Worm (Caenorhabditis elegans) whole organism, young adult: ENCODE results near the gene D2096.11.
A peak's percentile ranks its signal among the peaks of the same experiment; 100 is the strongest.

Experiments
- C06A6.2 ChIP-seq: fragments of 200-800 bp; sonication (Bioruptor generic); conservative IDR thresholded peaks from 2 replicates; pipeline ENCODE4 v1.3.6; 2022; ENCODE audit warnings: missing genetic modification characterization, missing compliant biosample characterization
- F10E7.11 ChIP-seq: sonication (generic microtip); optimal IDR thresholded peaks from 2 replicates; lab custom pipeline; 2017; ENCODE audit warnings: mild to moderate bottlenecking, missing genetic modification characterization, moderate library complexity, missing compliant biosample characterization
- F22D6.2 ChIP-seq: sonication (generic microtip); optimal IDR thresholded peaks from 2 replicates; lab custom pipeline; 2016; ENCODE audit warnings: mild to moderate bottlenecking, missing genetic modification characterization, missing compliant biosample characterization
- F37B4.10 ChIP-seq: fragments of 200-800 bp; sonication (Bioruptor generic); IDR thresholded peaks from 2 replicates; pipeline ENCODE4 v1.3.6; 2022; ENCODE audit warnings: missing genetic modification characterization, missing compliant biosample characterization
- F57A8.1 ChIP-seq: fragments of 200-800 bp; sonication (Bioruptor generic); optimal IDR thresholded peaks from 2 replicates; lab custom pipeline; 2018; ENCODE audit warnings: mild to moderate bottlenecking, missing genetic modification characterization, moderate library complexity, missing compliant biosample characterization
- Y53F4B.3 ChIP-seq: fragments of 200-800 bp; sonication (Bioruptor generic); IDR thresholded peaks from 2 replicates; pipeline ENCODE4 v1.3.6; 2022; ENCODE audit warnings: missing genetic modification reagents, missing genetic modification characterization, missing compliant biosample characterization
- ZK185.1 ChIP-seq: sonication (generic microtip); optimal IDR thresholded peaks from 2 replicates; lab custom pipeline; 2016; ENCODE audit warnings: mild to moderate bottlenecking, missing genetic modification characterization, missing compliant biosample characterization; ENCODE audit not compliant: poor library complexity, severe bottlenecking
- akir-1 ChIP-seq: fragments of 200-800 bp; sonication (Bioruptor generic); optimal IDR thresholded peaks from 2 replicates; lab custom pipeline; 2018; ENCODE audit warnings: mild to moderate bottlenecking, missing genetic modification characterization, moderate library complexity, missing compliant biosample characterization
- ama-1 ChIP-seq, 3 experiments: fragments of 150-350 bp in 1 of 3; sonication (generic microtip) in 2 of 3; optimal IDR thresholded peaks; 2 replicates each; lab custom pipeline; 2014 to 2018; ENCODE audit warnings: missing biosample characterization in 2 of 3, missing genetic modification characterization in 2 of 3, missing genetic modification reagents in 2 of 3
- attf-6 ChIP-seq: fragments of 200-800 bp; sonication (Bioruptor generic); IDR thresholded peaks from 2 replicates; pipeline ENCODE4 v1.3.6; 2022; ENCODE audit warnings: missing genetic modification reagents, missing genetic modification characterization, missing compliant biosample characterization
- ccch-3 ChIP-seq: fragments of 200-800 bp; sonication (Bioruptor generic); optimal IDR thresholded peaks from 2 replicates; lab custom pipeline; 2018; ENCODE audit warnings: mild to moderate bottlenecking, missing genetic modification characterization, missing compliant biosample characterization
- ceh-79 ChIP-seq: sonication (generic microtip); optimal IDR thresholded peaks from 2 replicates; lab custom pipeline; 2017; ENCODE audit warnings: mild to moderate bottlenecking, missing genetic modification characterization, missing compliant biosample characterization
- die-1 ChIP-seq: sonication (generic microtip); optimal IDR thresholded peaks from 2 replicates; lab custom pipeline; 2016; ENCODE audit warnings: missing genotype, mild to moderate bottlenecking, missing genetic modification characterization, missing compliant biosample characterization
- dox-1 ChIP-seq: fragments of 200-800 bp; sonication (Bioruptor generic); IDR thresholded peaks from 2 replicates; pipeline ENCODE4 v1.3.6; 2022; ENCODE audit warnings: missing genetic modification reagents, missing genetic modification characterization, missing compliant biosample characterization
- egl-18 ChIP-seq: fragments of 200-800 bp; sonication (Bioruptor generic); IDR thresholded peaks from 2 replicates; pipeline ENCODE4 v1.3.6; 2022; ENCODE audit warnings: missing genetic modification reagents, missing genetic modification characterization, missing compliant biosample characterization
- egrh-3 ChIP-seq: fragments of 200-800 bp; sonication (Bioruptor generic); IDR thresholded peaks from 2 replicates; pipeline ENCODE4 v1.3.6; 2022; ENCODE audit warnings: missing genetic modification reagents, missing genetic modification characterization, missing compliant biosample characterization
- ekl-4 ChIP-seq: fragments of 200-800 bp; sonication (Bioruptor generic); IDR thresholded peaks from 2 replicates; pipeline ENCODE4 v1.3.6; 2022; ENCODE audit warnings: missing genetic modification reagents, missing genetic modification characterization, missing compliant biosample characterization
- ets-4 ChIP-seq: fragments of 200-800 bp; sonication (Bioruptor generic); optimal IDR thresholded peaks from 2 replicates; lab custom pipeline; 2018; ENCODE audit warnings: mild to moderate bottlenecking, missing genetic modification characterization, missing compliant biosample characterization
- hlh-12 ChIP-seq: sonication (generic microtip); optimal IDR thresholded peaks from 2 replicates; lab custom pipeline; 2016; ENCODE audit warnings: missing genetic modification characterization, missing compliant biosample characterization
- hlh-26 ChIP-seq: fragments of 200-800 bp; sonication (Bioruptor generic); conservative IDR thresholded peaks from 2 replicates; pipeline ENCODE4 v1.3.6; 2022; ENCODE audit warnings: missing genetic modification reagents, missing genetic modification characterization, missing compliant biosample characterization
- hmg-20 ChIP-seq: fragments of 200-800 bp; sonication (Bioruptor generic); IDR thresholded peaks from 2 replicates; pipeline ENCODE4 v1.3.6; 2022; ENCODE audit warnings: missing genetic modification reagents, missing genetic modification characterization, missing compliant biosample characterization
- hrde-1 ChIP-seq: sonication (generic microtip); optimal IDR thresholded peaks from 2 replicates; lab custom pipeline; 2016; ENCODE audit warnings: missing genetic modification characterization, mild to moderate bottlenecking, missing compliant biosample characterization, moderate library complexity, missing genotype, missing genetic modification reagents, borderline replicate concordance
- hsf-1 ChIP-seq: fragments of 200-800 bp; sonication (Bioruptor generic); IDR thresholded peaks from 2 replicates; pipeline ENCODE4 v1.3.6; 2022; ENCODE audit warnings: missing genetic modification reagents, missing genetic modification characterization, missing compliant biosample characterization
- lin-54 ChIP-seq: fragments of 200-800 bp; sonication (Bioruptor generic); optimal IDR thresholded peaks from 2 replicates; lab custom pipeline; 2018; ENCODE audit warnings: mild to moderate bottlenecking, missing genetic modification characterization, missing compliant biosample characterization
- lir-1 ChIP-seq: fragments of 200-800 bp; sonication (Bioruptor generic); conservative IDR thresholded peaks from 2 replicates; pipeline ENCODE4 v1.3.6; 2022; ENCODE audit warnings: missing genetic modification reagents, missing genetic modification characterization, missing compliant biosample characterization
- lsl-1 ChIP-seq: fragments of 200-800 bp; sonication (Bioruptor generic); optimal IDR thresholded peaks from 2 replicates; lab custom pipeline; 2018; ENCODE audit warnings: mild to moderate bottlenecking, missing genetic modification characterization, moderate library complexity, missing compliant biosample characterization
- mcd-1 ChIP-seq: fragments of 200-800 bp; sonication (Bioruptor generic); IDR thresholded peaks from 2 replicates; pipeline ENCODE4 v1.3.6; 2022; ENCODE audit warnings: missing genetic modification reagents, missing genetic modification characterization, missing compliant biosample characterization
- mel-28 ChIP-seq: sonication (generic microtip); optimal IDR thresholded peaks from 2 replicates; lab custom pipeline; 2016; ENCODE audit warnings: borderline replicate concordance, mild to moderate bottlenecking, missing genetic modification characterization, missing compliant biosample characterization
- mes-4 ChIP-seq: sonication (generic microtip); optimal IDR thresholded peaks from 2 replicates; lab custom pipeline; 2016; ENCODE audit warnings: missing genotype, missing genetic modification characterization, missing compliant biosample characterization
- nfya-2 ChIP-seq: fragments of 200-800 bp; sonication (Bioruptor generic); IDR thresholded peaks from 2 replicates; pipeline ENCODE4 v1.3.6; 2022; ENCODE audit warnings: missing genetic modification reagents, missing genetic modification characterization, missing compliant biosample characterization
- nhr-27 ChIP-seq: fragments of 200-800 bp; sonication (Bioruptor generic); optimal IDR thresholded peaks from 2 replicates; lab custom pipeline; 2018; ENCODE audit warnings: mild to moderate bottlenecking, missing genetic modification characterization, moderate library complexity, missing compliant biosample characterization
- nhr-90 ChIP-seq: sonication (generic microtip); optimal IDR thresholded peaks from 2 replicates; lab custom pipeline; 2016; ENCODE audit warnings: missing genotype, mild to moderate bottlenecking, missing genetic modification characterization, missing compliant biosample characterization
- rcor-1 ChIP-seq: fragments of 200-800 bp; sonication (Bioruptor generic); IDR thresholded peaks from 2 replicates; pipeline ENCODE4 v1.3.6; 2022; ENCODE audit warnings: missing genetic modification reagents, missing genetic modification characterization, missing compliant biosample characterization
- repo-1 ChIP-seq: sonication (generic microtip); optimal IDR thresholded peaks from 2 replicates; lab custom pipeline; 2017; ENCODE audit warnings: mild to moderate bottlenecking, missing genetic modification characterization, missing compliant biosample characterization
- rpc-1 ChIP-seq, 2 experiments: fragments of 150-350 bp in 1 of 2; sonication (generic microtip) in 1 of 2; optimal IDR thresholded peaks; 2 replicates each; lab custom pipeline; 2014 to 2018; ENCODE audit warnings: missing biosample characterization in 1 of 2, missing genetic modification characterization in 1 of 2, missing genetic modification reagents in 1 of 2, missing genotype in 1 of 2
- snpc-1.1 ChIP-seq: sonication (generic microtip); optimal IDR thresholded peaks from 2 replicates; lab custom pipeline; 2017; ENCODE audit warnings: missing genetic modification characterization, mild to moderate bottlenecking, missing compliant biosample characterization, antibody characterized with exemption, moderate library complexity, missing genotype, missing genetic modification reagents; ENCODE audit not compliant: insufficient read depth
- snpc-3.4 ChIP-seq: sonication (generic microtip); optimal IDR thresholded peaks from 2 replicates; lab custom pipeline; 2017; ENCODE audit warnings: missing genetic modification characterization, mild to moderate bottlenecking, missing compliant biosample characterization, antibody characterized with exemption, moderate library complexity, missing genotype, missing genetic modification reagents
- tbp1 ChIP-seq: fragments of 200-800 bp; sonication (Bioruptor generic); optimal IDR thresholded peaks from 2 replicates; lab custom pipeline; 2018; ENCODE audit warnings: mild to moderate bottlenecking, missing genetic modification characterization, missing compliant biosample characterization
- tbx-9 ChIP-seq: sonication (generic microtip); optimal IDR thresholded peaks from 2 replicates; lab custom pipeline; 2016; ENCODE audit warnings: borderline replicate concordance, missing genetic modification characterization, inconsistent platforms, missing compliant biosample characterization
- tlf-1 ChIP-seq: fragments of 200-800 bp; sonication (Bioruptor generic); optimal IDR thresholded peaks from 2 replicates; lab custom pipeline; 2018; ENCODE audit warnings: mild to moderate bottlenecking, missing genetic modification characterization, missing compliant biosample characterization
- unc-62 ChIP-seq: fragments of 150-350 bp; optimal IDR thresholded peaks from 2 replicates; lab custom pipeline; 2014; ENCODE audit warnings: missing biosample characterization, missing genetic modification reagents, missing genetic modification characterization
- ztf-18 ChIP-seq: sonication (generic microtip); optimal IDR thresholded peaks from 2 replicates; lab custom pipeline; 2016; ENCODE audit warnings: missing genotype, mild to moderate bottlenecking, missing genetic modification characterization, missing compliant biosample characterization
- ztf-22 ChIP-seq: fragments of 200-800 bp; sonication (Bioruptor generic); optimal IDR thresholded peaks from 2 replicates; lab custom pipeline; 2018; ENCODE audit warnings: mild to moderate bottlenecking, missing genetic modification characterization, moderate library complexity, missing compliant biosample characterization
- ztf-25 ChIP-seq: fragments of 200-800 bp; sonication (Bioruptor generic); IDR thresholded peaks from 2 replicates; pipeline ENCODE4 v1.3.6; 2022; ENCODE audit warnings: missing genetic modification reagents, missing genetic modification characterization, missing compliant biosample characterization
- ztf-26 ChIP-seq: sonication (generic microtip); optimal IDR thresholded peaks from 2 replicates; lab custom pipeline; 2017; ENCODE audit warnings: missing genetic modification characterization, missing compliant biosample characterization
- ztf-3 ChIP-seq: fragments of 200-800 bp; sonication (Bioruptor generic); optimal IDR thresholded peaks from 2 replicates; lab custom pipeline; 2018; ENCODE audit warnings: mild to moderate bottlenecking, missing genetic modification characterization, missing compliant biosample characterization
- ztf-6 ChIP-seq: fragments of 200-800 bp; sonication (Bioruptor generic); IDR thresholded peaks from 2 replicates; pipeline ENCODE4 v1.3.6; 2022; ENCODE audit warnings: missing genetic modification reagents, missing genetic modification characterization, missing compliant biosample characterization

Gene D2096.11

ce11 chrIV:8432709-8433108, 38.7 kb upstream of the D2096.11 start, which contains the start of the genes T26A8.4 and pdtf-1 (continued):
- TF ChIP-seq ztf-18 (tag; lab: Kevin White, UChicago) (peak; percentile 17), ZK185.1 (tag; lab: Kevin White, UChicago) (peak; percentile 89), unc-62 (GFP tag; lab: Kevin White, UChicago) (peak; percentile 73), F10E7.11 (tag; lab: Kevin White, UChicago) (no peak), ztf-3 (GFP tag; lab: Kevin White, UChicago) (no peak), mes-4 (tag; lab: Kevin White, UChicago) (no peak), hlh-26 (no peak), nhr-90 (tag; lab: Kevin White, UChicago) (no peak), nhr-27 (tag; lab: Kevin White, UChicago) (no peak), Y53F4B.3 (no peak), lir-1 (GFP tag; lab: Robert Waterston, UW) (peak; percentile 86), tbp1 (GFP tag; lab: Kevin White, UChicago) (peak; percentile 74), ceh-79 (no peak), ekl-4 (GFP tag; lab: Robert Waterston, UW) (peak; percentile 92), nfya-2 (no peak), F37B4.10 (GFP tag; lab: Robert Waterston, UW) (no peak), repo-1 (tag; lab: Kevin White, UChicago) (peak; percentile 60), ztf-26 (tag; lab: Kevin White, UChicago) (peak; percentile 20), egl-18 (GFP tag; lab: Robert Waterston, UW) (no peak), ztf-25 (no peak), hmg-20 (GFP tag; lab: Robert Waterston, UW) (no peak), hsf-1 (peak; percentile 70), dox-1 (GFP tag; lab: Robert Waterston, UW) (peak; percentile 92), F22D6.2 (no peak), F57A8.1 (GFP tag; lab: Kevin White, UChicago) (peak; percentile 1), C06A6.2 (GFP tag; lab: Robert Waterston, UW) (peak; percentile 83), ztf-6 (0 out of 2 replicates have a peak, but pooled peaks have one; percentile 28), lsl-1 (GFP tag; lab: Kevin White, UChicago) (peak; percentile 96), hlh-12 (no peak), ztf-22 (GFP tag; lab: Kevin White, UChicago) (peak; percentile 23), ccch-3 (no peak), mel-28 (no peak), mcd-1 (GFP tag; lab: Robert Waterston, UW) (peak; percentile 83), tbx-9 (tag; lab: Kevin White, UChicago) (no peak), attf-6 (GFP tag; lab: Robert Waterston, UW) (no peak; the same call in 1 of the 2 replicates), snpc-1.1 (tag; lab: Kevin White, UChicago) (peak; percentile 80), snpc-3.4 (peak; percentile 46)

ce11 chrIV:8431567-8432458, 37.8 kb upstream of the D2096.11 start:
- TF ChIP-seq lin-54 (peak; percentile 68), hrde-1 (tag; lab: Kevin White, UChicago) (no peak), ekl-4 (GFP tag; lab: Robert Waterston, UW) (peak; percentile 43; the same call in 1 of the 2 replicates), ets-4 (GFP tag; lab: Kevin White, UChicago) (peak; percentile 75), die-1 (tag; lab: Kevin White, UChicago) (no peak), tlf-1 (GFP tag; lab: Kevin White, UChicago) (peak; percentile 63), dox-1 (GFP tag; lab: Robert Waterston, UW) (peak; percentile 43; the same call in 1 of the 2 replicates), rcor-1 (peak; percentile 64), ama-1 (optimal IDR thresholded peaks at IDR 0.05; lab: Kevin White, UChicago) (peak; percentile 90), ama-1 (GFP tag; optimal IDR thresholded peaks at IDR 0.05; lab: Kevin White, UChicago) (peak; percentile 17 to 82), akir-1 (no peak), mes-4 (tag; lab: Kevin White, UChicago) (no peak), rpc-1 (optimal IDR thresholded peaks at IDR 0.05; lab: Kevin White, UChicago) (no peak), rpc-1 (tag; optimal IDR thresholded peaks at IDR 0.05; lab: Kevin White, UChicago) (no peak), egrh-3 (GFP tag; lab: Robert Waterston, UW) (no peak)
